Fruit fly (Drosophila melanogaster) whole organism, embryonic: ENCODE data around the gene SrpRalpha.
A peak's percentile ranks its signal among the peaks of the same experiment; 100 is the strongest.

Source experiments
- Awh ChIP-seq: fragments of 200-800 bp; sonication (Bioruptor generic); IDR thresholded peaks from 2 replicates; pipeline ENCODE4, ENCODE4 v1.3.6; 2022; ENCODE audit warnings: missing biosample characterization, missing genetic modification characterization
- B-H1 ChIP-seq: fragments of 200-800 bp; sonication (Bioruptor generic); IDR thresholded peaks from 3 replicates; pipeline ENCODE4 v1.3.6; 2022; ENCODE audit warnings: missing biosample characterization, missing genetic modification characterization
- CG10565 ChIP-seq: fragments of 200-800 bp; sonication (Bioruptor generic); optimal IDR thresholded peaks from 3 replicates; lab custom pipeline; 2016; ENCODE audit warnings: missing biosample characterization, mild to moderate bottlenecking, missing genetic modification characterization
- CG10654 ChIP-seq: fragments of 200-800 bp; sonication (Bioruptor generic); optimal IDR thresholded peaks from 2 replicates; lab custom pipeline; 2016; ENCODE audit warnings: missing biosample characterization, missing genetic modification characterization
- CG11696 ChIP-seq: fragments of 200-800 bp; sonication (Bioruptor generic); IDR thresholded peaks from 2 replicates; pipeline ENCODE4 v1.3.6; 2022; ENCODE audit warnings: missing biosample characterization, missing genetic modification characterization
- CG11723 ChIP-seq: fragments of 200-800 bp; sonication (Bioruptor generic); optimal IDR thresholded peaks from 2 replicates; lab custom pipeline; 2017; ENCODE audit warnings: missing biosample characterization, mild to moderate bottlenecking, missing genetic modification characterization
- CG1233 ChIP-seq: fragments of 200-800 bp; sonication (Bioruptor generic); optimal IDR thresholded peaks from 4 replicates; lab custom pipeline; 2018; ENCODE audit warnings: missing biosample characterization, mild to moderate bottlenecking, missing genetic modification characterization
- CG12391 ChIP-seq: fragments of 200-800 bp; sonication (Bioruptor generic); optimal IDR thresholded peaks from 3 replicates; lab custom pipeline; 2018; ENCODE audit warnings: missing biosample characterization, mild to moderate bottlenecking, missing genetic modification characterization, moderate library complexity
- CG15514 ChIP-seq: fragments of 200-800 bp; sonication (Bioruptor generic); optimal IDR thresholded peaks from 3 replicates; lab custom pipeline; 2017; ENCODE audit warnings: missing biosample characterization, missing genetic modification characterization, mild to moderate bottlenecking, moderate library complexity, missing genetic modification reagents
- CG1647 ChIP-seq: fragments of 200-800 bp; sonication (Bioruptor generic); optimal IDR thresholded peaks from 3 replicates; lab custom pipeline; 2016; ENCODE audit warnings: missing biosample characterization, missing genetic modification characterization
- CG17359 ChIP-seq: fragments of 200-800 bp; sonication (Bioruptor generic); optimal IDR thresholded peaks from 3 replicates; lab custom pipeline; 2018; ENCODE audit warnings: missing biosample characterization, mild to moderate bottlenecking, missing genetic modification characterization, moderate library complexity
- CG18262 ChIP-seq: fragments of 200-800 bp; optimal IDR thresholded peaks from 3 replicates; lab custom pipeline; 2019; ENCODE audit warnings: missing biosample characterization, mild to moderate bottlenecking, missing genetic modification characterization, moderate library complexity
- CG18476 ChIP-seq: fragments of 200-800 bp; sonication (Bioruptor generic); optimal IDR thresholded peaks from 2 replicates; lab custom pipeline; 2016; ENCODE audit warnings: missing biosample characterization, mild to moderate bottlenecking, missing genetic modification characterization
- CG2116 ChIP-seq: fragments of 200-800 bp; sonication (Bioruptor generic); optimal IDR thresholded peaks from 3 replicates; lab custom pipeline; 2018; ENCODE audit warnings: missing biosample characterization, mild to moderate bottlenecking, missing genetic modification characterization
- CG2199 ChIP-seq: fragments of 200-800 bp; sonication (Bioruptor generic); IDR thresholded peaks from 3 replicates; pipeline ENCODE4 v1.3.6; 2022; ENCODE audit warnings: missing biosample characterization, missing genetic modification characterization
- CG4328 ChIP-seq: fragments of 200-800 bp; sonication (Bioruptor generic); optimal IDR thresholded peaks from 3 replicates; lab custom pipeline; 2017; ENCODE audit warnings: missing biosample characterization, missing genetic modification reagents, missing genetic modification characterization
- CG8924 ChIP-seq: fragments of 200-800 bp; optimal IDR thresholded peaks from 3 replicates; lab custom pipeline; 2019; ENCODE audit warnings: missing biosample characterization, mild to moderate bottlenecking, missing genetic modification characterization, moderate library complexity
- CG9215 ChIP-seq: fragments of 200-800 bp; sonication (Bioruptor generic); IDR thresholded peaks from 2 replicates; pipeline ENCODE4 v1.3.6; 2022; ENCODE audit warnings: missing biosample characterization, missing genetic modification characterization
- CG9727 ChIP-seq: fragments of 200-800 bp; sonication (Bioruptor generic); optimal IDR thresholded peaks from 3 replicates; lab custom pipeline; 2017; ENCODE audit warnings: missing biosample characterization, mild to moderate bottlenecking, missing genetic modification characterization
- CrebB ChIP-seq: fragments of 200-800 bp; sonication (Bioruptor generic); optimal IDR thresholded peaks from 3 replicates; lab custom pipeline; 2018; ENCODE audit warnings: missing biosample characterization, mild to moderate bottlenecking, missing genetic modification characterization
- Dip3 ChIP-seq: fragments of 200-800 bp; sonication (Bioruptor generic); optimal IDR thresholded peaks from 3 replicates; lab custom pipeline; 2016; ENCODE audit warnings: missing biosample characterization, missing genetic modification characterization
- Dll ChIP-seq: fragments of 200-800 bp; sonication (Bioruptor generic); IDR thresholded peaks from 4 replicates; pipeline ENCODE4 v1.3.6; 2022; ENCODE audit warnings: missing biosample characterization, missing genetic modification characterization; ENCODE audit not compliant: partially characterized antibody
- E2f1 ChIP-seq: fragments of 200-800 bp; sonication (Bioruptor generic); IDR thresholded peaks from 2 replicates; pipeline ENCODE4 v1.3.6; 2022; ENCODE audit warnings: missing biosample characterization, missing genetic modification characterization
- Gug ChIP-seq: fragments of 200-800 bp; sonication (Bioruptor generic); IDR thresholded peaks from 4 replicates; pipeline ENCODE4 v1.3.6; 2022; ENCODE audit warnings: missing biosample characterization, missing genetic modification characterization
- H15 ChIP-seq: fragments of 200-800 bp; sonication (Bioruptor generic); IDR thresholded peaks from 3 replicates; pipeline ENCODE4 v1.3.6; 2022; ENCODE audit warnings: missing biosample characterization, missing genetic modification characterization
- H2.0 ChIP-seq: fragments of 200-800 bp; sonication (Bioruptor generic); IDR thresholded peaks from 2 replicates; pipeline ENCODE4 v1.3.6; 2022; ENCODE audit warnings: missing biosample characterization, missing genetic modification characterization
- Jarid2 ChIP-seq: fragments of 200-800 bp; sonication (Bioruptor generic); optimal IDR thresholded peaks from 3 replicates; lab custom pipeline; 2017; ENCODE audit warnings: mild to moderate bottlenecking, missing biosample characterization, missing genetic modification reagents, missing genetic modification characterization
- Lhr ChIP-seq: fragments of 200-800 bp; sonication (Bioruptor generic); optimal IDR thresholded peaks from 3 replicates; lab custom pipeline; 2017; ENCODE audit warnings: mild to moderate bottlenecking, missing biosample characterization, missing genetic modification reagents, missing genetic modification characterization
- Nf-YC ChIP-seq: fragments of 200-800 bp; optimal IDR thresholded peaks from 3 replicates; lab custom pipeline; 2019; ENCODE audit warnings: missing biosample characterization, mild to moderate bottlenecking, missing genetic modification characterization, moderate library complexity
- Scr ChIP-seq: fragments of 200-800 bp; sonication (Bioruptor generic); IDR thresholded peaks from 2 replicates; pipeline ENCODE4 v1.3.6; 2022; ENCODE audit warnings: missing biosample characterization, missing genetic modification characterization; ENCODE audit not compliant: partially characterized antibody
- Sox100B ChIP-seq: fragments of 200-800 bp; sonication (Bioruptor generic); optimal IDR thresholded peaks from 3 replicates; lab custom pipeline; 2018; ENCODE audit warnings: missing biosample characterization, mild to moderate bottlenecking, missing genetic modification characterization
- Sry-δ ChIP-seq: fragments of 200-800 bp; sonication (Bioruptor generic); optimal IDR thresholded peaks from 2 replicates; lab custom pipeline; 2016; ENCODE audit warnings: missing biosample characterization, missing genetic modification characterization
- bab2 ChIP-seq: fragments of 200-800 bp; sonication (Bioruptor generic); optimal IDR thresholded peaks from 2 replicates; lab custom pipeline; 2016; ENCODE audit warnings: missing biosample characterization, missing genetic modification characterization
- btn ChIP-seq: fragments of 200-800 bp; sonication (Bioruptor generic); optimal IDR thresholded peaks from 2 replicates; lab custom pipeline; 2016; ENCODE audit warnings: missing biosample characterization, missing genetic modification characterization
- cas ChIP-seq: fragments of 200-800 bp; sonication (Bioruptor generic); IDR thresholded peaks from 2 replicates; pipeline ENCODE4 v1.3.6; 2022; ENCODE audit warnings: missing biosample characterization, missing genetic modification characterization
- cwo ChIP-seq: fragments of 200-800 bp; sonication (Bioruptor generic); optimal IDR thresholded peaks from 3 replicates; lab custom pipeline; 2017; ENCODE audit warnings: missing biosample characterization, missing genetic modification characterization, mild to moderate bottlenecking, moderate library complexity, missing genetic modification reagents
- dati ChIP-seq: fragments of 200-800 bp; sonication (Bioruptor generic); IDR thresholded peaks from 2 replicates; pipeline ENCODE4 v1.3.6; 2022; ENCODE audit warnings: missing biosample characterization, missing genetic modification characterization
- h ChIP-seq: fragments of >200 bp; optimal IDR thresholded peaks from 2 replicates; lab custom pipeline; 2017
- hth ChIP-seq: fragments of >200 bp; optimal IDR thresholded peaks from 2 replicates; lab custom pipeline; 2017; ENCODE audit warnings: inconsistent platforms
- insv ChIP-seq, 2 experiments: fragments of 200-800 bp; sonication (Bioruptor generic); optimal IDR thresholded peaks; 3 replicates each; lab custom pipeline; 2016 to 2018; ENCODE audit warnings: missing biosample characterization in 2 of 2, missing genetic modification characterization in 2 of 2
- jigr1 ChIP-seq: fragments of 200-800 bp; sonication (Bioruptor generic); IDR thresholded peaks from 3 replicates; pipeline ENCODE4 v1.3.6; 2022; ENCODE audit warnings: missing biosample characterization, missing genetic modification characterization
- klu ChIP-seq: fragments of 200-800 bp; sonication (Bioruptor generic); IDR thresholded peaks from 2 replicates; pipeline ENCODE4 v1.3.6; 2022; ENCODE audit warnings: missing biosample characterization, missing genetic modification characterization
- lbe ChIP-seq: fragments of 200-800 bp; sonication (Bioruptor generic); optimal IDR thresholded peaks from 2 replicates; lab custom pipeline; 2016; ENCODE audit warnings: missing biosample characterization, mild to moderate bottlenecking, missing genetic modification characterization
- pita ChIP-seq: fragments of 200-800 bp; sonication (Bioruptor generic); optimal IDR thresholded peaks from 2 replicates; lab custom pipeline; 2017; ENCODE audit warnings: missing biosample characterization, mild to moderate bottlenecking, missing genetic modification characterization
- prd ChIP-seq, 3 experiments: fragments of >200 bp in 2 of 3; fragments of 200-800 bp in 1 of 3; sonication (Bioruptor generic) in 1 of 3; optimal IDR thresholded peaks in 2 of 3; IDR thresholded peaks in 1 of 3; 2 replicates in 2 of 3; 3 replicates in 1 of 3; pipeline versions ENCODE4 v1.3.6 to Lab custom; 2017 to 2022; ENCODE audit warnings: missing biosample characterization in 1 of 3, missing genetic modification characterization in 1 of 3
- run ChIP-seq: fragments of 200-800 bp; sonication (Bioruptor generic); optimal IDR thresholded peaks from 3 replicates; lab custom pipeline; 2018; ENCODE audit warnings: missing biosample characterization, mild to moderate bottlenecking, missing genetic modification characterization
- sim ChIP-seq: fragments of 200-800 bp; sonication (Bioruptor generic); IDR thresholded peaks from 2 replicates; pipeline ENCODE4 v1.3.6; 2022; ENCODE audit warnings: missing biosample characterization, missing genetic modification characterization
- slbo ChIP-seq: fragments of 200-800 bp; sonication (Bioruptor generic); IDR thresholded peaks from 2 replicates; pipeline ENCODE4 v1.3.6; 2022; ENCODE audit warnings: missing biosample characterization, missing genetic modification characterization
- tio ChIP-seq: fragments of 200-800 bp; sonication (Bioruptor generic); optimal IDR thresholded peaks from 2 replicates; lab custom pipeline; 2017; ENCODE audit warnings: missing biosample characterization, missing genetic modification characterization, inconsistent platforms
- tll ChIP-seq, 2 experiments: fragments of 200-800 bp in 1 of 2; fragments of >200 bp in 1 of 2; sonication (Bioruptor generic) in 1 of 2; optimal IDR thresholded peaks; 2 replicates each; lab custom pipeline; 2017 to 2019; ENCODE audit warnings: missing biosample characterization in 2 of 2, missing genetic modification characterization in 2 of 2, mild to moderate bottlenecking in 1 of 2, moderate library complexity in 1 of 2
- ttk ChIP-seq: fragments of 200-800 bp; sonication (Bioruptor generic); IDR thresholded peaks from 2 replicates; pipeline ENCODE4 v2.1.2; 2022; ENCODE audit warnings: missing biosample characterization, missing genetic modification characterization
- wek ChIP-seq: fragments of 200-800 bp; sonication (Bioruptor generic); optimal IDR thresholded peaks from 3 replicates; lab custom pipeline; 2018; ENCODE audit warnings: missing biosample characterization, mild to moderate bottlenecking, missing genetic modification characterization, moderate library complexity

Gene SrpRalpha

dm6 chrX:11090161-11090560 lies 38.7 kb downstream of the SrpRalpha start, which contains the start of gene CG2076 (continued):
- TF ChIP-seq Dll (GFP tag; lab: Robert Waterston, UW) (peak; percentile 90), CG17359 (no peak), run (tag; lab: Kevin White, UChicago) (no peak), CG11696 (no peak), CG1233 (GFP tag; lab: Kevin White, UChicago) (no peak), Lhr (GFP tag; lab: Kevin White, UChicago) (no peak), btn (GFP tag; lab: Kevin White, UChicago) (no peak), tio (GFP tag; lab: Kevin White, UChicago) (no peak), Sry-δ (peak; percentile 58), tll (GFP tag; optimal IDR thresholded peaks at IDR 0.05; lab: Kevin White, UChicago) (no peak), bab2 (GFP tag; lab: Kevin White, UChicago) (no peak), insv (GFP tag; optimal IDR thresholded peaks at IDR 0.05; lab: Kevin White, UChicago) (no peak), CG1647 (GFP tag; lab: Kevin White, UChicago) (no peak), H2.0 (GFP tag; lab: Robert Waterston, UW) (no peak), lbe (GFP tag; lab: Kevin White, UChicago) (peak; percentile 6), Dip3 (GFP tag; lab: Kevin White, UChicago) (no peak), CG10654 (GFP tag; lab: Kevin White, UChicago) (no peak), sim (GFP tag; lab: Robert Waterston, UW) (no peak), CG18476 (no peak), CG18262 (tag; lab: Kevin White, UChicago) (no peak), B-H1 (GFP tag; lab: Robert Waterston, UW) (no peak), slbo (GFP tag; lab: Robert Waterston, UW) (no peak), Sox100B (GFP tag; lab: Kevin White, UChicago) (no peak), CG8924 (no peak), prd (optimal IDR thresholded peaks at IDR 0.05; lab: Kevin White, UChicago) (no peak), prd (GFP tag; IDR thresholded peaks at IDR 0.05; lab: Robert Waterston, UW) (no peak), CG2116 (GFP tag; lab: Kevin White, UChicago) (peak; percentile 73), cas (no peak), Jarid2 (GFP tag; lab: Kevin White, UChicago) (no peak), CG2199 (no peak), Scr (GFP tag; lab: Robert Waterston, UW) (peak; percentile 91), CrebB (tag; lab: Kevin White, UChicago) (no peak), Awh (GFP tag; lab: Robert Waterston, UW) (no peak), dati (GFP tag; lab: Robert Waterston, UW) (no peak), klu (no peak), CG4328 (no peak), CG11723 (GFP tag; lab: Kevin White, UChicago) (no peak), CG9727 (GFP tag; lab: Kevin White, UChicago) (no peak), CG10565 (GFP tag; lab: Kevin White, UChicago) (no peak), CG9215 (no peak), E2f1 (GFP tag; lab: Robert Waterston, UW) (no peak), H15 (GFP tag; lab: Robert Waterston, UW) (no peak), jigr1 (no peak), h (lab: Kevin White, UChicago) (no peak), wek (GFP tag; lab: Kevin White, UChicago) (peak; percentile 91), Gug (no peak), ttk (GFP tag; lab: Robert Waterston, UW) (no peak), CG15514 (GFP tag; lab: Kevin White, UChicago) (peak; percentile 23), hth (lab: Kevin White, UChicago) (no peak), pita (no peak), CG12391 (tag; lab: Kevin White, UChicago) (peak; percentile 4), cwo (no peak), Nf-YC (no peak)
